Fruit fly (Drosophila melanogaster) whole organism, pupa: ENCODE data around the gene bt.

Experiments
- CG34367 ChIP-seq: fragments of 200-800 bp; sonication (Bioruptor generic); optimal IDR thresholded peaks from 2 replicates; lab custom pipeline; 2018; ENCODE audit warnings: missing biosample characterization, mild to moderate bottlenecking, missing genetic modification characterization
- CG9948 ChIP-seq: fragments of 200-800 bp; sonication (Bioruptor generic); optimal IDR thresholded peaks from 2 replicates; lab custom pipeline; 2018; ENCODE audit warnings: missing biosample characterization, mild to moderate bottlenecking, missing genetic modification characterization, moderate library complexity
- EcR ChIP-seq: fragments of 200-800 bp; sonication (Bioruptor generic); optimal IDR thresholded peaks from 3 replicates; lab custom pipeline; 2019; ENCODE audit warnings: missing biosample characterization, missing genetic modification characterization, mild to moderate bottlenecking, moderate library complexity, missing genetic modification reagents
- Ets98B ChIP-seq: fragments of 200-800 bp; sonication (Bioruptor generic); IDR thresholded peaks from 2 replicates; pipeline ENCODE4 v1.3.6; 2022; ENCODE audit warnings: missing biosample characterization, missing genetic modification characterization
- rn ChIP-seq: fragments of 200-800 bp; sonication (Bioruptor generic); IDR thresholded peaks from 2 replicates; pipeline ENCODE4 v1.3.6; 2022; ENCODE audit warnings: missing biosample characterization, missing genetic modification characterization

- TF ChIP-seq Ets98B (GFP tag; lab: Robert Waterston, UW) (no peak), CG9948 (no peak), CG34367 (tag; lab: Kevin White, UChicago) (no peak), rn (no peak), EcR (GFP tag; lab: Kevin White, UChicago) (no peak)
These were observed 15.5 kb upstream of the bt start for dm6 chr4:708665-709064.
